Worm (Caenorhabditis elegans) whole organism, mixed stage, embryonic: ENCODE data around the gene inx-7.
A peak's percentile ranks its signal among the peaks of the same experiment; 100 is the strongest.

ENCODE experiments used
- M03D4.4 ChIP-seq: sonication (generic microtip); optimal IDR thresholded peaks from 2 replicates; lab custom pipeline; 2017; ENCODE audit warnings: mild to moderate bottlenecking, missing genetic modification characterization, missing compliant biosample characterization
- bed-3 ChIP-seq: fragments of 200-800 bp; sonication (Bioruptor generic); optimal IDR thresholded peaks from 3 replicates; lab custom pipeline; 2018; ENCODE audit warnings: mild to moderate bottlenecking, missing genetic modification characterization, moderate library complexity, missing compliant biosample characterization
- blmp-1 ChIP-seq: fragments of 150-350 bp; optimal IDR thresholded peaks from 2 replicates; lab custom pipeline; 2014; ENCODE audit warnings: missing biosample characterization, missing genetic modification characterization
- ceh-39 ChIP-seq: fragments of 150-350 bp; optimal IDR thresholded peaks from 2 replicates; lab custom pipeline; 2014; ENCODE audit warnings: missing biosample characterization, missing genetic modification characterization
- ceh-43 ChIP-seq: fragments of 200-800 bp; sonication (Bioruptor generic); optimal IDR thresholded peaks from 2 replicates; lab custom pipeline; 2018; ENCODE audit warnings: mild to moderate bottlenecking, missing genetic modification characterization, moderate library complexity, missing compliant biosample characterization
- ceh-83 ChIP-seq: fragments of 200-800 bp; sonication (Bioruptor generic); optimal IDR thresholded peaks from 2 replicates; lab custom pipeline; 2018; ENCODE audit warnings: mild to moderate bottlenecking, missing genetic modification characterization, missing compliant biosample characterization
- ces-1 ChIP-seq: fragments of 150-350 bp; optimal IDR thresholded peaks from 2 replicates; lab custom pipeline; 2014; ENCODE audit warnings: missing biosample characterization, missing genetic modification reagents, missing genetic modification characterization
- cnd-1 ChIP-seq: fragments of 200-800 bp; sonication (Bioruptor generic); optimal IDR thresholded peaks from 2 replicates; lab custom pipeline; 2018; ENCODE audit warnings: mild to moderate bottlenecking, missing genetic modification characterization, missing compliant biosample characterization
- drap-1 ChIP-seq: fragments of 200-800 bp; sonication (Bioruptor generic); optimal IDR thresholded peaks from 3 replicates; lab custom pipeline; 2018; ENCODE audit warnings: mild to moderate bottlenecking, missing genetic modification characterization, missing compliant biosample characterization
- elt-1 ChIP-seq: sonication (generic microtip); optimal IDR thresholded peaks from 2 replicates; lab custom pipeline; 2017; ENCODE audit warnings: missing genetic modification characterization, mild to moderate bottlenecking, missing compliant biosample characterization, antibody characterized with exemption, moderate library complexity, borderline replicate concordance; ENCODE audit not compliant: insufficient read depth
- elt-3 ChIP-seq: fragments of 150-350 bp; optimal IDR thresholded peaks from 2 replicates; lab custom pipeline; 2014; ENCODE audit warnings: missing biosample characterization, missing genetic modification characterization
- flh-1 ChIP-seq: fragments of 200-800 bp; sonication (Bioruptor generic); optimal IDR thresholded peaks from 2 replicates; lab custom pipeline; 2018; ENCODE audit warnings: mild to moderate bottlenecking, missing genetic modification characterization, moderate library complexity, missing compliant biosample characterization
- ham-2 ChIP-seq: fragments of 200-800 bp; sonication (Bioruptor generic); optimal IDR thresholded peaks from 2 replicates; lab custom pipeline; 2018; ENCODE audit warnings: mild to moderate bottlenecking, missing genetic modification characterization, missing compliant biosample characterization
- hlh-1 ChIP-seq: fragments of 150-350 bp; optimal IDR thresholded peaks from 2 replicates; lab custom pipeline; 2014; ENCODE audit warnings: missing biosample characterization, missing genetic modification reagents, missing genetic modification characterization
- lin-13 ChIP-seq: fragments of 150-350 bp; optimal IDR thresholded peaks from 2 replicates; lab custom pipeline; 2014; ENCODE audit warnings: missing biosample characterization, missing genetic modification characterization
- lin-32 ChIP-seq: fragments of 200-800 bp; sonication (Bioruptor generic); optimal IDR thresholded peaks from 2 replicates; lab custom pipeline; 2018; ENCODE audit warnings: mild to moderate bottlenecking, missing genetic modification characterization, missing compliant biosample characterization
- lsy-2 ChIP-seq: fragments of 150-350 bp; optimal IDR thresholded peaks from 2 replicates; lab custom pipeline; 2014; ENCODE audit warnings: missing biosample characterization, missing genetic modification characterization
- mab-5 ChIP-seq: fragments of 150-350 bp; optimal IDR thresholded peaks from 2 replicates; lab custom pipeline; 2014; ENCODE audit warnings: missing biosample characterization, missing genetic modification characterization
- mep-1 ChIP-seq: fragments of 150-350 bp; optimal IDR thresholded peaks from 2 replicates; lab custom pipeline; 2017; ENCODE audit warnings: missing biosample characterization, missing genetic modification reagents, missing genetic modification characterization, inconsistent platforms
- mls-2 ChIP-seq: sonication (generic microtip); optimal IDR thresholded peaks from 2 replicates; lab custom pipeline; 2016; ENCODE audit warnings: mild to moderate bottlenecking, missing genetic modification characterization, moderate library complexity, missing compliant biosample characterization
- nhr-12 ChIP-seq: fragments of 150-350 bp; optimal IDR thresholded peaks from 2 replicates; lab custom pipeline; 2014; ENCODE audit warnings: missing biosample characterization, missing genetic modification characterization
- nhr-2 ChIP-seq: fragments of 150-350 bp; optimal IDR thresholded peaks from 2 replicates; lab custom pipeline; 2014; ENCODE audit warnings: missing biosample characterization, missing genetic modification characterization
- nhr-237 ChIP-seq: fragments of 150-350 bp; optimal IDR thresholded peaks from 2 replicates; lab custom pipeline; 2014; ENCODE audit warnings: missing biosample characterization, missing genetic modification characterization
- nhr-28 ChIP-seq: fragments of 150-350 bp; optimal IDR thresholded peaks from 2 replicates; lab custom pipeline; 2014; ENCODE audit warnings: missing biosample characterization, missing genetic modification characterization
- nhr-76 ChIP-seq: sonication (generic microtip); optimal IDR thresholded peaks from 2 replicates; lab custom pipeline; 2017; ENCODE audit warnings: missing biosample characterization, missing genetic modification characterization
- pha-4 ChIP-seq: fragments of 150-350 bp; optimal IDR thresholded peaks from 2 replicates; lab custom pipeline; 2018; ENCODE audit warnings: missing biosample characterization, missing genetic modification reagents, missing genetic modification characterization
- sem-2 ChIP-seq: fragments of 200-800 bp; sonication (Bioruptor generic); optimal IDR thresholded peaks from 2 replicates; lab custom pipeline; 2018; ENCODE audit warnings: mild to moderate bottlenecking, missing genetic modification characterization, missing compliant biosample characterization
- snpc-4 ChIP-seq: fragments of 150-350 bp; optimal IDR thresholded peaks from 2 replicates; lab custom pipeline; 2014; ENCODE audit warnings: missing biosample characterization, missing genetic modification characterization
- sptf-1 ChIP-seq: sonication (generic microtip); optimal IDR thresholded peaks from 2 replicates; lab custom pipeline; 2017; ENCODE audit warnings: mild to moderate bottlenecking, missing genetic modification characterization, moderate library complexity, missing compliant biosample characterization
- tbx-8 ChIP-seq: fragments of 200-800 bp; sonication (Bioruptor generic); optimal IDR thresholded peaks from 2 replicates; lab custom pipeline; 2018; ENCODE audit warnings: mild to moderate bottlenecking, missing genetic modification characterization, moderate library complexity, missing compliant biosample characterization
- unc-120 ChIP-seq: sonication (generic microtip); optimal IDR thresholded peaks from 2 replicates; lab custom pipeline; 2017; ENCODE audit warnings: missing genetic modification characterization, missing compliant biosample characterization; ENCODE audit not compliant: poor library complexity, severe bottlenecking
- unc-39 ChIP-seq: fragments of 150-350 bp; optimal IDR thresholded peaks from 2 replicates; lab custom pipeline; 2014; ENCODE audit warnings: missing biosample characterization, missing genetic modification characterization
- unc-62 ChIP-seq: fragments of 150-350 bp; optimal IDR thresholded peaks from 2 replicates; lab custom pipeline; 2014; ENCODE audit warnings: missing biosample characterization, missing genetic modification reagents, missing genetic modification characterization
- zip-8 ChIP-seq: fragments of 150-350 bp; optimal IDR thresholded peaks from 2 replicates; lab custom pipeline; 2014; ENCODE audit warnings: missing biosample characterization, missing genetic modification characterization
- ztf-11 ChIP-seq: fragments of 150-350 bp; optimal IDR thresholded peaks from 2 replicates; lab custom pipeline; 2014; ENCODE audit warnings: missing biosample characterization, missing genetic modification characterization

Gene inx-7

ce11 chrIV:5967035-5967499 lies 20.6 kb upstream of the inx-7 start:
- TF ChIP-seq lin-32 (GFP tag; lab: Kevin White, UChicago): peak; percentile 76
- TF ChIP-seq ceh-83 (GFP tag; lab: Kevin White, UChicago): peak; percentile 91
- peak; percentile 79 for TF ChIP-seq sem-2 (GFP tag; lab: Kevin White, UChicago)
- TF ChIP-seq tbx-8 (GFP tag; lab: Kevin White, UChicago): peak; percentile 40
- TF ChIP-seq zip-8: no peak
- peak; percentile 92 for TF ChIP-seq drap-1
- peak; percentile 89 for TF ChIP-seq M03D4.4 (tag; lab: Kevin White, UChicago)
- no peak for TF ChIP-seq nhr-12
- TF ChIP-seq ztf-11 (tag; lab: Kevin White, UChicago): peak; percentile 27
- TF ChIP-seq unc-39 (tag; lab: Kevin White, UChicago): peak; percentile 24
- TF ChIP-seq nhr-28 (tag; lab: Kevin White, UChicago): peak; percentile 57
- TF ChIP-seq pha-4 (tag; lab: Kevin White, UChicago): peak; percentile 69
- no peak for TF ChIP-seq blmp-1 (tag; lab: Kevin White, UChicago)
- no peak for TF ChIP-seq nhr-76 (tag; lab: Kevin White, UChicago)
- no peak for TF ChIP-seq elt-1 (tag; lab: Kevin White, UChicago)
- peak; percentile 79 for TF ChIP-seq mep-1 (tag; lab: Kevin White, UChicago)
- TF ChIP-seq ceh-39 (tag; lab: Kevin White, UChicago): peak; percentile 9
- peak; percentile 63 for TF ChIP-seq ces-1 (GFP tag; lab: Kevin White, UChicago)
- TF ChIP-seq nhr-237 (tag; lab: Kevin White, UChicago): no peak
- peak; percentile 39 for TF ChIP-seq hlh-1 (tag; lab: Kevin White, UChicago)
- TF ChIP-seq flh-1 (GFP tag; lab: Kevin White, UChicago): peak; percentile 61
- no peak for TF ChIP-seq lin-13
- TF ChIP-seq mab-5: no peak
- peak; percentile 19 for TF ChIP-seq lsy-2 (tag; lab: Kevin White, UChicago)
- peak; percentile 67 for TF ChIP-seq bed-3 (GFP tag; lab: Kevin White, UChicago)
- no peak for TF ChIP-seq snpc-4
- TF ChIP-seq nhr-2 (tag; lab: Kevin White, UChicago): no peak
- peak; percentile 92 for TF ChIP-seq sptf-1 (tag; lab: Kevin White, UChicago)
- peak; percentile 97 for TF ChIP-seq unc-120
- TF ChIP-seq mls-2 (tag; lab: Kevin White, UChicago): peak; percentile 86
- TF ChIP-seq ham-2 (GFP tag; lab: Kevin White, UChicago): peak; percentile 85
- TF ChIP-seq elt-3 (tag; lab: Kevin White, UChicago): no peak
- TF ChIP-seq unc-62 (GFP tag; lab: Kevin White, UChicago): peak; percentile 39
- peak; percentile 92 for TF ChIP-seq cnd-1
- TF ChIP-seq ceh-43 (GFP tag; lab: Kevin White, UChicago): peak; percentile 67

- TF ChIP-seq nhr-2 (tag; lab: Kevin White, UChicago) (peak; percentile 21), unc-62 (GFP tag; lab: Kevin White, UChicago) (peak; percentile 62), bed-3 (GFP tag; lab: Kevin White, UChicago) (no peak), M03D4.4 (tag; lab: Kevin White, UChicago) (no peak), hlh-1 (tag; lab: Kevin White, UChicago) (peak; percentile 62), zip-8 (no peak), drap-1 (no peak), ztf-11 (tag; lab: Kevin White, UChicago) (no peak), ceh-39 (tag; lab: Kevin White, UChicago) (peak; percentile 28), lin-13 (no peak), tbx-8 (GFP tag; lab: Kevin White, UChicago) (no peak)
These were observed 17.8 kb upstream of the inx-7 start for ce11 chrIV:5964286-5964685.

DNA sequence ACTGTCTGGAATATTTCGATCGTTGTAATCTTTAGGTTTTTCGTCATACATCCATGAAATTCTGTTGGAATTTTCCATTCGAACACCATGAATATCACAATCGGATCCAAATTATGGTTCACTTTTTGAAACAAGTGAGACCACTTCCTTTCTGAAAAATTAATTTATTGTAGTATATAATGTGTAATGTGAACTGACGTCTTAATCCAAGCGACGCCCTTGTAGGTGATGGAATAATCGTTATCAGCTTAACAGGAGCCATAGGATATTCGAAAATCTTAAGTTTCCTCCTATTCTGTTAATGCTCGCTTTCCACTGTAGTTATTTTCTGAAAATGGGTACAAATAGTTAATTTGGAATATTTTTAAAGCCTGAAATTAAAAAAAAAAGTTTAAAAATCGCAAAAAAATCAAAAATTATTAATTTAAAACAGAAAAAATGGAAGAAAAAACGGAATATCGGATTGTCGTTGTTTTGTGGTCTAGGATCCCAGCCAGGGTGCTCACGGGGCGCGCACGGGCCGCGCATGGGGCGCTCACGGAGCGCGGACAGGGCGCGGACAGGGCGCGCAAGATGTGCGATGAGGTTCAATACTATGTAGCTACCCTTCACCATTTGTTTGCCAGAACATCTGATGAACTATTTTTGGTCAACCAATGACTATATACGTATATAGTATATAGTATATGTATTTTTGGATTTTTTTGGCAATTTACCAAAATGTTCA lies 15.9 kb upstream of the inx-7 start, which contains the start of gene K02B2.6:
TSS of gene K02B2.6 (minus strand) at position 51 of the 727 bp plus-strand sequence.
- TF ChIP-seq pha-4 (tag; lab: Kevin White, UChicago): no peak
- no peak for TF ChIP-seq ham-2 (GFP tag; lab: Kevin White, UChicago)
- TF ChIP-seq unc-39 (tag; lab: Kevin White, UChicago): no peak
- TF ChIP-seq cnd-1: no peak
- no peak for TF ChIP-seq nhr-28 (tag; lab: Kevin White, UChicago)
- no peak for TF ChIP-seq lsy-2 (tag; lab: Kevin White, UChicago)
- TF ChIP-seq hlh-1 (tag; lab: Kevin White, UChicago): no peak
- TF ChIP-seq sem-2 (GFP tag; lab: Kevin White, UChicago): no peak
- TF ChIP-seq mep-1 (tag; lab: Kevin White, UChicago): no peak
- no peak for TF ChIP-seq flh-1 (GFP tag; lab: Kevin White, UChicago)
- TF ChIP-seq mls-2 (tag; lab: Kevin White, UChicago): no peak
- TF ChIP-seq ceh-83 (GFP tag; lab: Kevin White, UChicago): no peak
- no peak for TF ChIP-seq elt-1 (tag; lab: Kevin White, UChicago)
- TF ChIP-seq nhr-12: no peak
- TF ChIP-seq zip-8: no peak
